Worm (Caenorhabditis elegans) whole organism, early embryonic: Measurements from ENCODE around the gene R02D5.3.

Source experiments
- B0310.2 ChIP-seq: sonication (generic microtip); optimal IDR thresholded peaks from 2 replicates; lab custom pipeline; 2016; ENCODE audit warnings: mild to moderate bottlenecking, missing genetic modification characterization, missing compliant biosample characterization
- F13C5.2 ChIP-seq: sonication (generic microtip); optimal IDR thresholded peaks from 2 replicates; lab custom pipeline; 2017; ENCODE audit warnings: mild to moderate bottlenecking, missing genetic modification characterization, inconsistent platforms, missing compliant biosample characterization
- aly-1 ChIP-seq: sonication (generic microtip); optimal IDR thresholded peaks from 2 replicates; lab custom pipeline; 2016; ENCODE audit warnings: missing genetic modification characterization, missing compliant biosample characterization
- ama-1 ChIP-seq: fragments of 150-350 bp; optimal IDR thresholded peaks from 2 replicates; lab custom pipeline; 2014
- ceh-13 ChIP-seq: fragments of 200-800 bp; sonication (Bioruptor generic); optimal IDR thresholded peaks from 2 replicates; lab custom pipeline; 2018; ENCODE audit warnings: mild to moderate bottlenecking, missing genetic modification characterization, missing compliant biosample characterization
- ceh-36 ChIP-seq: sonication (generic microtip); optimal IDR thresholded peaks from 2 replicates; lab custom pipeline; 2016; ENCODE audit warnings: missing genetic modification characterization, inconsistent platforms, missing compliant biosample characterization
- ets-7 ChIP-seq: sonication (generic microtip); optimal IDR thresholded peaks from 2 replicates; lab custom pipeline; 2016; ENCODE audit warnings: missing genotype, missing genetic modification characterization, missing compliant biosample characterization
- flt-1 ChIP-seq: fragments of 200-800 bp; sonication (Bioruptor generic); IDR thresholded peaks from 2 replicates; pipeline ENCODE4 v1.3.6; 2022; ENCODE audit warnings: missing genetic modification characterization, missing compliant biosample characterization
- hmbx-1 ChIP-seq: sonication (generic microtip); optimal IDR thresholded peaks from 2 replicates; lab custom pipeline; 2016; ENCODE audit warnings: mild to moderate bottlenecking, missing genetic modification characterization, missing compliant biosample characterization
- hmg-4 ChIP-seq: fragments of 200-800 bp; sonication (Bioruptor generic); optimal IDR thresholded peaks from 2 replicates; lab custom pipeline; 2018; ENCODE audit warnings: mild to moderate bottlenecking, missing genetic modification characterization, missing compliant biosample characterization
- hnd-1 ChIP-seq: sonication (generic microtip); optimal IDR thresholded peaks from 2 replicates; lab custom pipeline; 2016; ENCODE audit warnings: missing genetic modification characterization, missing compliant biosample characterization
- pes-1 ChIP-seq: fragments of 200-800 bp; sonication (Bioruptor generic); IDR thresholded peaks from 2 replicates; pipeline ENCODE4 v1.3.6; 2022; ENCODE audit warnings: missing genetic modification reagents, missing genetic modification characterization, missing compliant biosample characterization
- scrt-1 ChIP-seq: fragments of 200-800 bp; sonication (Bioruptor generic); IDR thresholded peaks from 2 replicates; pipeline ENCODE4 v1.3.6; 2022; ENCODE audit warnings: missing genetic modification characterization, missing compliant biosample characterization
- sea-1 ChIP-seq: fragments of 200-800 bp; sonication (Bioruptor generic); conservative IDR thresholded peaks from 2 replicates; pipeline ENCODE4 v1.3.6; 2022; ENCODE audit warnings: missing genetic modification characterization, missing compliant biosample characterization
- tbx-11 ChIP-seq: fragments of 200-800 bp; sonication (Bioruptor generic); IDR thresholded peaks from 2 replicates; pipeline ENCODE4 v1.3.6; 2022; ENCODE audit warnings: missing genetic modification characterization, missing compliant biosample characterization
- tbx-37 ChIP-seq: fragments of 200-800 bp; sonication (Bioruptor generic); conservative IDR thresholded peaks from 2 replicates; pipeline ENCODE4 v1.3.6; 2022; ENCODE audit warnings: missing genetic modification reagents, missing genetic modification characterization, missing compliant biosample characterization
- tra-4 ChIP-seq: sonication (generic microtip); optimal IDR thresholded peaks from 2 replicates; lab custom pipeline; 2017; ENCODE audit warnings: missing genetic modification characterization, missing compliant biosample characterization

The R02D5.3 gene

ce11 chrV:14522514-14522913, 39.6 kb downstream of the R02D5.3 start, which contains the start of gene C53A5.16:
Gene C53A5.16 (minus strand): TSS chrV:14522614.
- TF ChIP-seq B0310.2 (no peak), F13C5.2 (tag; lab: Kevin White, UChicago) (no peak), aly-1 (tag; lab: Kevin White, UChicago) (no peak), hmbx-1 (tag; lab: Kevin White, UChicago) (no peak), tra-4 (tag; lab: Kevin White, UChicago) (no peak), ets-7 (tag; lab: Kevin White, UChicago) (no peak), sea-1 (GFP tag; lab: Robert Waterston, UW) (no peak), flt-1 (no peak), tbx-11 (GFP tag; lab: Robert Waterston, UW) (no peak), tbx-37 (GFP tag; lab: Robert Waterston, UW) (no peak), ceh-13 (GFP tag; lab: Kevin White, UChicago) (no peak), ama-1 (lab: Kevin White, UChicago) (no peak), pes-1 (GFP tag; lab: Robert Waterston, UW) (no peak), hmg-4 (no peak), scrt-1 (GFP tag; lab: Robert Waterston, UW) (no peak), ceh-36 (tag; lab: Kevin White, UChicago) (no peak)

DNA sequence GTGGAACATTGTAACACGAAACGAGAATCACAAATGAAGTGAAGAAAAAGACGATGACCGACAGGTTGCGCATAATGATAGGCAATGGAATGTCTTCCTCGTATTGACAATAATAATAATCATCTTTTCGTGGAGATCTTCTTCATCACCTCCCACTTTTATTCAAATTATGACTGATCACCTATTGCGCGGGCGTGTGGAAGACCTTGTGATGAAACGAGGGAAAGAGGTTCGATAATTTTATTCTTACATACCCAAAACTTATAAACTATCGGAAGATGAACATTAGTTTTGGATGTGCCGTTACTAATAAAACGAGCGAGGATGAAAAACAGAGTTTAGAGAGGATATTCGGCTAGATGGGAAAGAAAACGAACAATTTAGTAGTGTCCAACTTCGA, 40.1 kb downstream of the R02D5.3 start, which contains the start of gene C53A5.2:
C53A5.2 (minus strand) TSS at position 101 of the 400 bp plus-strand sequence.
- TF ChIP-seq sea-1 (GFP tag; lab: Robert Waterston, UW): no peak
- TF ChIP-seq aly-1 (tag; lab: Kevin White, UChicago): no peak
- TF ChIP-seq tbx-11 (GFP tag; lab: Robert Waterston, UW): no peak
- no peak for TF ChIP-seq B0310.2
- TF ChIP-seq tra-4 (tag; lab: Kevin White, UChicago): no peak
- TF ChIP-seq hnd-1: no peak
- no peak for TF ChIP-seq scrt-1 (GFP tag; lab: Robert Waterston, UW)
- no peak for TF ChIP-seq hmbx-1 (tag; lab: Kevin White, UChicago)
- no peak for TF ChIP-seq F13C5.2 (tag; lab: Kevin White, UChicago)
- no peak for TF ChIP-seq ceh-36 (tag; lab: Kevin White, UChicago)
- no peak for TF ChIP-seq hmg-4
- TF ChIP-seq ama-1 (lab: Kevin White, UChicago): no peak
- no peak for TF ChIP-seq pes-1 (GFP tag; lab: Robert Waterston, UW)
- TF ChIP-seq tbx-37 (GFP tag; lab: Robert Waterston, UW): no peak
- no peak for TF ChIP-seq ceh-13 (GFP tag; lab: Kevin White, UChicago)
- TF ChIP-seq flt-1: no peak
- no peak for TF ChIP-seq ets-7 (tag; lab: Kevin White, UChicago)

ce11 chrV:14523788-14524582, 41.0 kb downstream of the R02D5.3 start, which contains the start of gene ril-1:
Gene ril-1 (minus strand): TSS chrV:14524129.
- TF ChIP-seq F13C5.2 (tag; lab: Kevin White, UChicago) (peak; percentile 51), flt-1 (no peak), hmg-4 (no peak), sea-1 (GFP tag; lab: Robert Waterston, UW) (0 out of 2 replicates have a peak, but pooled peaks have one; percentile 54), hnd-1 (peak; percentile 8), tbx-11 (GFP tag; lab: Robert Waterston, UW) (no peak), tra-4 (tag; lab: Kevin White, UChicago) (no peak), scrt-1 (GFP tag; lab: Robert Waterston, UW) (no peak), pes-1 (GFP tag; lab: Robert Waterston, UW) (no peak; the same call in 1 of the 2 replicates), ama-1 (lab: Kevin White, UChicago) (no peak), hmbx-1 (tag; lab: Kevin White, UChicago) (no peak), ceh-13 (GFP tag; lab: Kevin White, UChicago) (peak; percentile 32), B0310.2 (no peak), aly-1 (tag; lab: Kevin White, UChicago) (no peak), ceh-36 (tag; lab: Kevin White, UChicago) (no peak), ets-7 (tag; lab: Kevin White, UChicago) (no peak), tbx-37 (GFP tag; lab: Robert Waterston, UW) (no peak; the same call in 1 of the 2 replicates)

DNA sequence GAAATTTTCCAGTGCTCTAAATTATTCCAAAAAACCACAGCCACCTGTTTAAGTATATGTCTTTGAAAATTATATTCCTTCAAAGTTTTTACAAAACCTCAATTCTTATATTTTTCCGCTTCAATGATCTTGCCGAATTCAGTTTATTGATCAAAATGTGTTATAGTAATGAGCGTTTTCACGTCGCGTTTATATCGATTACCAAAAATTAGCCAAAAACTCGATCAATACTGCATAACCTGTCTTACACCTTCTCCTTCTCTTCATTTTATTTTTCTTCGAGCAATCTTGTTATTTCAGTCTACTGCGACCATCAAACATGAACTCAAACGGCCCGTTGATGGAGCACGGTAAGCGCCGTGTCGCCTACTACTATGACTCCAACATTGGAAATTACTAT, 42.1 kb downstream of the R02D5.3 start, which contains the start of gene hda-1:
hda-1 (plus strand) TSS at position 301 of the 400 bp plus-strand sequence.
- TF ChIP-seq B0310.2 (no peak), hmg-4 (no peak), hmbx-1 (tag; lab: Kevin White, UChicago) (no peak), flt-1 (no peak), aly-1 (tag; lab: Kevin White, UChicago) (no peak), ets-7 (tag; lab: Kevin White, UChicago) (no peak), scrt-1 (GFP tag; lab: Robert Waterston, UW) (no peak), tra-4 (tag; lab: Kevin White, UChicago) (no peak), F13C5.2 (tag; lab: Kevin White, UChicago) (no peak), tbx-37 (GFP tag; lab: Robert Waterston, UW) (no peak), sea-1 (GFP tag; lab: Robert Waterston, UW) (no peak), ceh-13 (GFP tag; lab: Kevin White, UChicago) (no peak), tbx-11 (GFP tag; lab: Robert Waterston, UW) (no peak), ama-1 (lab: Kevin White, UChicago) (no peak), pes-1 (GFP tag; lab: Robert Waterston, UW) (no peak), hnd-1 (no peak), ceh-36 (tag; lab: Kevin White, UChicago) (no peak)

- TF ChIP-seq scrt-1 (GFP tag; lab: Robert Waterston, UW) (no peak), aly-1 (tag; lab: Kevin White, UChicago) (no peak), ceh-13 (GFP tag; lab: Kevin White, UChicago) (no peak), hnd-1 (no peak), ceh-36 (tag; lab: Kevin White, UChicago) (no peak), F13C5.2 (tag; lab: Kevin White, UChicago) (no peak), B0310.2 (no peak)
Measured at ce11 chrV:14527210-14527609, 44.2 kb downstream of the R02D5.3 start.

- TF ChIP-seq flt-1: no peak
Measured at ce11 chrV:14530813-14531212, 47.9 kb downstream of the R02D5.3 start, which contains the start of gene kcnl-4. Gene kcnl-4 (plus strand): TSS chrV:14531113.
